Worm (Caenorhabditis elegans): ENCODE measurements around the gene F28H7.2.

F28H7.2 gene

ce11 chrV:10723583-10723982 lies 24.1 kb upstream of the F28H7.2 start:
- no peak for TF ChIP-seq tbx-37 (GFP tag; conservative IDR thresholded peaks at IDR 0.05)
- TF ChIP-seq hmg-4 (GFP tag; optimal IDR thresholded peaks at IDR 0.05) = no peak
- TF ChIP-seq hmbx-1 (tag; optimal IDR thresholded peaks at IDR 0.05) = no peak
- TF ChIP-seq flt-1 (GFP tag; IDR thresholded peaks at IDR 0.05) = no peak
- no peak for TF ChIP-seq ceh-36 (tag; optimal IDR thresholded peaks at IDR 0.05)

DNA sequence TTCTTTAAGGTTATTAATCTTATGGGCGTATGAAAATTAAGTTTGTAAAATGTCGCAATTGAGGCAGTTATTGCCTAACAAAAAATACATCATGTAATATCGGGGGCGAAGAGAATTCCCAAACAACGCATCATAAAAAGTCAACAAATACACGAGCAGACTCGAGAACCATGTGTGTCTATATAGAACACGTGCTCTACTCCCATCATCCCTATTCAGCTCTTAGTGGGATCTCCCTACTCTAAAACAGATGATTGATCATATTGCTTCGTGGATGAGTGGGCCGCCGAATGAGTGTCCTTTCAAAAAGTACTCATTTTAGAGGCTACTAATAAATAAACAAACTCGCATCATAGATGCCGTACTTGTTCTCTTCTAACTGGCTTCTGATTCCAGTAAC lies 23.2 kb upstream of the F28H7.2 start:
- TF ChIP-seq hmg-4 (GFP tag; optimal IDR thresholded peaks at IDR 0.05) = no peak
- TF ChIP-seq tbx-11 (GFP tag; IDR thresholded peaks at IDR 0.05) = no peak
- no peak for TF ChIP-seq tra-4 (tag; optimal IDR thresholded peaks at IDR 0.05)
- TF ChIP-seq sea-1 (GFP tag; conservative IDR thresholded peaks at IDR 0.05) = no peak

- no peak for TF ChIP-seq ama-1 (optimal IDR thresholded peaks at IDR 0.05)
- TF ChIP-seq F13C5.2 (tag; optimal IDR thresholded peaks at IDR 0.05) = no peak
- no peak for TF ChIP-seq ceh-36 (tag; optimal IDR thresholded peaks at IDR 0.05)
- TF ChIP-seq B0310.2 (tag; optimal IDR thresholded peaks at IDR 0.05) = no peak
Measured at ce11 chrV:10725424-10725951, 22.2 kb upstream of the F28H7.2 start.

- TF ChIP-seq aly-1 (tag; optimal IDR thresholded peaks at IDR 0.05) (no peak), ceh-13 (GFP tag; optimal IDR thresholded peaks at IDR 0.05) (no peak), ceh-36 (tag; optimal IDR thresholded peaks at IDR 0.05) (no peak)
Measured at ce11 chrV:10726691-10727090, 21.0 kb upstream of the F28H7.2 start.

DNA sequence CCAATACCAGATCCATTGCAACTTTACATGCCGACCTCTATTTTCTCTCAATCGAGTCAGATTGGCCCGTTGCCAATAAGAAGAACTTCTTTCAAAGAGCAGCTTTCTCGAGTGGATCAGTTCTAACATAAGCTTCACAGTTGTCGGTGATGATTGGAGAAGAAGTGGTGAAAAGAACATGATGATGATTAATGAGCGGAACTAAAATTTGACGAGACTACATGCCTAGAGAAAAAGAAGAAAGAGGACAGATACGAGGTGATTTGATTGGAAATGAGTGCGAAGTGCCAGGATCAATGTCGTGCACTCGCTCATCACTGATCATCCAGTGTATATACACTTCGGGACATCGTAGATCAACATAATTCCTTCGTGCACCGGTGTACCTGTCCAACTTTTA lies 20.1 kb upstream of the F28H7.2 start:
- TF ChIP-seq scrt-1 (GFP tag; IDR thresholded peaks at IDR 0.05) (no peak), tra-4 (tag; optimal IDR thresholded peaks at IDR 0.05) (no peak), hnd-1 (tag; optimal IDR thresholded peaks at IDR 0.05) (no peak), F13C5.2 (tag; optimal IDR thresholded peaks at IDR 0.05) (no peak)

ce11 chrV:10729456-10729904 lies 18.2 kb upstream of the F28H7.2 start:
- TF ChIP-seq tbx-37 (GFP tag; conservative IDR thresholded peaks at IDR 0.05) (no peak), hnd-1 (tag; optimal IDR thresholded peaks at IDR 0.05) (no peak), F13C5.2 (tag; optimal IDR thresholded peaks at IDR 0.05) (no peak), ama-1 (optimal IDR thresholded peaks at IDR 0.05) (no peak), aly-1 (tag; optimal IDR thresholded peaks at IDR 0.05) (no peak), hmbx-1 (tag; optimal IDR thresholded peaks at IDR 0.05) (no peak), tbx-11 (GFP tag; IDR thresholded peaks at IDR 0.05) (no peak), ceh-36 (tag; optimal IDR thresholded peaks at IDR 0.05) (no peak), pes-1 (GFP tag; IDR thresholded peaks at IDR 0.05) (no peak), ceh-13 (GFP tag; optimal IDR thresholded peaks at IDR 0.05) (no peak)

- TF ChIP-seq ceh-13 (GFP tag; optimal IDR thresholded peaks at IDR 0.05) (no peak), F13C5.2 (tag; optimal IDR thresholded peaks at IDR 0.05) (no peak), aly-1 (tag; optimal IDR thresholded peaks at IDR 0.05) (no peak), hnd-1 (tag; optimal IDR thresholded peaks at IDR 0.05) (no peak), flt-1 (GFP tag; IDR thresholded peaks at IDR 0.05) (no peak), B0310.2 (tag; optimal IDR thresholded peaks at IDR 0.05) (no peak), hmbx-1 (tag; optimal IDR thresholded peaks at IDR 0.05) (no peak), tbx-37 (GFP tag; conservative IDR thresholded peaks at IDR 0.05) (no peak), tbx-11 (GFP tag; IDR thresholded peaks at IDR 0.05) (no peak), pes-1 (GFP tag; IDR thresholded peaks at IDR 0.05) (no peak), ets-7 (tag; optimal IDR thresholded peaks at IDR 0.05) (no peak), ceh-36 (tag; optimal IDR thresholded peaks at IDR 0.05) (no peak), tra-4 (tag; optimal IDR thresholded peaks at IDR 0.05) (no peak), hmg-4 (GFP tag; optimal IDR thresholded peaks at IDR 0.05) (no peak), ama-1 (optimal IDR thresholded peaks at IDR 0.05) (no peak), sea-1 (GFP tag; conservative IDR thresholded peaks at IDR 0.05) (no peak), scrt-1 (GFP tag; IDR thresholded peaks at IDR 0.05) (no peak)
Measured at ce11 chrV:10730824-10731416, 16.8 kb upstream of the F28H7.2 start.

- TF ChIP-seq F13C5.2 (tag; optimal IDR thresholded peaks at IDR 0.05) = no peak
- TF ChIP-seq ama-1 (optimal IDR thresholded peaks at IDR 0.05) = no peak
- no peak for TF ChIP-seq ets-7 (tag; optimal IDR thresholded peaks at IDR 0.05)
- no peak for TF ChIP-seq hnd-1 (tag; optimal IDR thresholded peaks at IDR 0.05)
- TF ChIP-seq aly-1 (tag; optimal IDR thresholded peaks at IDR 0.05) = no peak
- TF ChIP-seq pes-1 (GFP tag; IDR thresholded peaks at IDR 0.05) = no peak
- no peak for TF ChIP-seq B0310.2 (tag; optimal IDR thresholded peaks at IDR 0.05)
- no peak for TF ChIP-seq flt-1 (GFP tag; IDR thresholded peaks at IDR 0.05)
- no peak for TF ChIP-seq sea-1 (GFP tag; conservative IDR thresholded peaks at IDR 0.05)
- TF ChIP-seq hmg-4 (GFP tag; optimal IDR thresholded peaks at IDR 0.05) = no peak
- no peak for TF ChIP-seq scrt-1 (GFP tag; IDR thresholded peaks at IDR 0.05)
- no peak for TF ChIP-seq tra-4 (tag; optimal IDR thresholded peaks at IDR 0.05)
- no peak for TF ChIP-seq hmbx-1 (tag; optimal IDR thresholded peaks at IDR 0.05)
- TF ChIP-seq ceh-13 (GFP tag; optimal IDR thresholded peaks at IDR 0.05) = no peak
- TF ChIP-seq ceh-36 (tag; optimal IDR thresholded peaks at IDR 0.05) = no peak
- no peak for TF ChIP-seq tbx-37 (GFP tag; conservative IDR thresholded peaks at IDR 0.05)
- TF ChIP-seq tbx-11 (GFP tag; IDR thresholded peaks at IDR 0.05) = no peak
Measured at ce11 chrV:10731989-10732472, 15.7 kb upstream of the F28H7.2 start, which contains the start of gene T28B11.1. Gene T28B11.1 (minus strand): TSS chrV:10732422.
